Worm (Caenorhabditis elegans) whole organism, L1 larva: Measurements from ENCODE around the gene math-39.

Source experiments
- C04F5.9 ChIP-seq: sonication (generic microtip); optimal IDR thresholded peaks from 2 replicates; lab custom pipeline; 2016; ENCODE audit warnings: missing genetic modification characterization, missing compliant biosample characterization
- C34B4.2 ChIP-seq: sonication (generic microtip); optimal IDR thresholded peaks from 2 replicates; lab custom pipeline; 2017; ENCODE audit warnings: mild to moderate bottlenecking, missing genetic modification characterization, missing compliant biosample characterization
- Y116A8C.19 ChIP-seq: sonication (generic microtip); optimal IDR thresholded peaks from 2 replicates; lab custom pipeline; 2016; ENCODE audit warnings: missing compliant biosample characterization, missing genetic modification characterization, borderline replicate concordance
- aha-1 ChIP-seq: fragments of 150-350 bp; optimal IDR thresholded peaks from 2 replicates; lab custom pipeline; 2014; ENCODE audit warnings: missing biosample characterization, missing genetic modification characterization
- alr-1 ChIP-seq: fragments of 200-800 bp; sonication (Bioruptor generic); optimal IDR thresholded peaks from 2 replicates; lab custom pipeline; 2018; ENCODE audit warnings: borderline replicate concordance, mild to moderate bottlenecking, missing genetic modification characterization, missing compliant biosample characterization
- aly-2 ChIP-seq: fragments of 150-350 bp; optimal IDR thresholded peaks from 2 replicates; lab custom pipeline; 2014; ENCODE audit warnings: missing biosample characterization, missing genetic modification characterization
- ceh-63 ChIP-seq: fragments of 200-800 bp; sonication (Bioruptor generic); optimal IDR thresholded peaks from 2 replicates; lab custom pipeline; 2018; ENCODE audit warnings: mild to moderate bottlenecking, missing genetic modification characterization, missing compliant biosample characterization
- ceh-8 ChIP-seq: fragments of 200-800 bp; sonication (Bioruptor generic); optimal IDR thresholded peaks from 2 replicates; lab custom pipeline; 2018; ENCODE audit warnings: mild to moderate bottlenecking, missing genetic modification characterization, moderate library complexity, missing compliant biosample characterization
- ces-1 ChIP-seq: fragments of 150-350 bp; optimal IDR thresholded peaks from 2 replicates; lab custom pipeline; 2014; ENCODE audit warnings: missing biosample characterization, missing genetic modification reagents, missing genetic modification characterization
- efl-3 ChIP-seq: fragments of 200-800 bp; sonication (Bioruptor generic); optimal IDR thresholded peaks from 2 replicates; lab custom pipeline; 2018; ENCODE audit warnings: mild to moderate bottlenecking, missing genetic modification characterization, missing compliant biosample characterization
- egl-27 ChIP-seq, 2 experiments: fragments of 150-350 bp in 1 of 2; sonication (generic microtip); optimal IDR thresholded peaks; 3 replicates each; lab custom pipeline; 2017 to 2018; ENCODE audit warnings: missing biosample characterization in 2 of 2, missing genetic modification characterization in 2 of 2, missing genetic modification reagents in 2 of 2
- elt-2 ChIP-seq: sonication (generic microtip); optimal IDR thresholded peaks from 2 replicates; lab custom pipeline; 2016; ENCODE audit warnings: missing genetic modification characterization, mild to moderate bottlenecking, inconsistent platforms, missing compliant biosample characterization, missing genetic modification reagents
- elt-3 ChIP-seq, 6 experiments: fragments of 150-350 bp in 1 of 6; sonication (generic microtip); optimal IDR thresholded peaks; 2 replicates each; lab custom pipeline; 2017 to 2018; ENCODE audit warnings: missing biosample characterization in 6 of 6, missing genetic modification characterization in 6 of 6, inconsistent platforms in 1 of 6
- ets-5 ChIP-seq: fragments of 200-800 bp; sonication (Bioruptor generic); IDR thresholded peaks from 2 replicates; pipeline ENCODE4 v1.3.6; 2022; ENCODE audit warnings: missing genetic modification characterization, missing compliant biosample characterization
- fkh-10 ChIP-seq: sonication (generic microtip); optimal IDR thresholded peaks from 2 replicates; lab custom pipeline; 2017; ENCODE audit warnings: missing biosample characterization, missing genetic modification reagents, missing genetic modification characterization
- lin-39 ChIP-seq: fragments of 150-350 bp; optimal IDR thresholded peaks from 2 replicates; lab custom pipeline; 2014; ENCODE audit warnings: missing biosample characterization, missing genetic modification reagents, missing genetic modification characterization
- lir-3 ChIP-seq: sonication (generic microtip); optimal IDR thresholded peaks from 2 replicates; lab custom pipeline; 2016; ENCODE audit warnings: mild to moderate bottlenecking, missing genetic modification characterization, moderate library complexity, missing compliant biosample characterization; ENCODE audit not compliant: poor library complexity
- mab-9 ChIP-seq: fragments of 200-800 bp; sonication (Bioruptor generic); IDR thresholded peaks from 2 replicates; pipeline ENCODE4 v1.3.6; 2022; ENCODE audit warnings: missing genetic modification reagents, missing genetic modification characterization, missing compliant biosample characterization
- mdl-1 ChIP-seq, 2 experiments: fragments of 150-350 bp; optimal IDR thresholded peaks; 2 replicates each; lab custom pipeline; 2014 to 2017; ENCODE audit warnings: missing biosample characterization in 2 of 2, missing genetic modification characterization in 2 of 2, inconsistent platforms in 1 of 2
- nhr-12 ChIP-seq: sonication (generic microtip); optimal IDR thresholded peaks from 2 replicates; lab custom pipeline; 2017; ENCODE audit warnings: missing biosample characterization, missing genetic modification characterization
- nhr-19 ChIP-seq: fragments of 200-800 bp; sonication (Bioruptor generic); conservative IDR thresholded peaks from 2 replicates; pipeline ENCODE4 v1.3.6; 2022; ENCODE audit warnings: missing genetic modification characterization, missing compliant biosample characterization
- nhr-237 ChIP-seq: fragments of 150-350 bp; optimal IDR thresholded peaks from 2 replicates; lab custom pipeline; 2014; ENCODE audit warnings: missing biosample characterization, missing genetic modification characterization
- nhr-28 ChIP-seq: fragments of 150-350 bp; optimal IDR thresholded peaks from 2 replicates; lab custom pipeline; 2014; ENCODE audit warnings: missing biosample characterization, missing genetic modification characterization
- nhr-47 ChIP-seq: sonication (generic microtip); optimal IDR thresholded peaks from 2 replicates; lab custom pipeline; 2016; ENCODE audit warnings: mild to moderate bottlenecking, missing genetic modification characterization, moderate library complexity, missing compliant biosample characterization
- nhr-76 ChIP-seq: sonication (generic microtip); optimal IDR thresholded peaks from 2 replicates; lab custom pipeline; 2017; ENCODE audit warnings: missing biosample characterization, missing genetic modification characterization
- nhr-77 ChIP-seq: fragments of 150-350 bp; optimal IDR thresholded peaks from 2 replicates; lab custom pipeline; 2014; ENCODE audit warnings: missing biosample characterization, missing genetic modification characterization
- nhr-90 ChIP-seq: sonication (generic microtip); optimal IDR thresholded peaks from 2 replicates; lab custom pipeline; 2016; ENCODE audit warnings: mild to moderate bottlenecking, missing genetic modification characterization, missing compliant biosample characterization; ENCODE audit not compliant: poor library complexity
- rnt-1 ChIP-seq: sonication (generic microtip); optimal IDR thresholded peaks from 2 replicates; lab custom pipeline; 2016; ENCODE audit warnings: mild to moderate bottlenecking, missing genetic modification characterization, moderate library complexity, missing compliant biosample characterization
- snpc-4 ChIP-seq: fragments of 150-350 bp; optimal IDR thresholded peaks from 2 replicates; lab custom pipeline; 2014; ENCODE audit warnings: missing biosample characterization, missing genetic modification characterization
- sox-4 ChIP-seq: sonication (generic microtip); optimal IDR thresholded peaks from 2 replicates; lab custom pipeline; 2016; ENCODE audit warnings: missing genetic modification characterization, missing compliant biosample characterization
- sptf-1 ChIP-seq: fragments of 150-350 bp; optimal IDR thresholded peaks from 2 replicates; lab custom pipeline; 2014; ENCODE audit warnings: missing biosample characterization, missing genetic modification characterization
- swsn-7 ChIP-seq: sonication (generic microtip); optimal IDR thresholded peaks from 2 replicates; lab custom pipeline; 2016; ENCODE audit warnings: missing genetic modification characterization, missing compliant biosample characterization
- tbx-2 ChIP-seq: sonication (generic microtip); optimal IDR thresholded peaks from 2 replicates; lab custom pipeline; 2016; ENCODE audit warnings: missing genetic modification characterization, missing compliant biosample characterization
- tlp-1 ChIP-seq: fragments of 150-350 bp; optimal IDR thresholded peaks from 2 replicates; lab custom pipeline; 2014; ENCODE audit warnings: missing biosample characterization, missing genetic modification characterization
- unc-130 ChIP-seq: fragments of 150-350 bp; optimal IDR thresholded peaks from 2 replicates; lab custom pipeline; 2017; ENCODE audit warnings: missing biosample characterization, missing genetic modification characterization, inconsistent platforms
- unc-62 ChIP-seq: fragments of 150-350 bp; optimal IDR thresholded peaks from 2 replicates; lab custom pipeline; 2014; ENCODE audit warnings: missing biosample characterization, missing genetic modification reagents, missing genetic modification characterization
- unc-86 ChIP-seq: sonication (generic microtip); optimal IDR thresholded peaks from 2 replicates; lab custom pipeline; 2016; ENCODE audit warnings: missing genetic modification characterization, missing compliant biosample characterization
- unc-98 ChIP-seq: fragments of 200-800 bp; sonication (Bioruptor generic); IDR thresholded peaks from 2 replicates; pipeline ENCODE4 v1.3.6; 2022; ENCODE audit warnings: missing genetic modification characterization, missing compliant biosample characterization
- vab-15 ChIP-seq: sonication (generic microtip); optimal IDR thresholded peaks from 2 replicates; lab custom pipeline; 2017; ENCODE audit warnings: missing genotype, mild to moderate bottlenecking, missing genetic modification characterization, missing compliant biosample characterization
- xbp-1 ChIP-seq: sonication (generic microtip); optimal IDR thresholded peaks from 2 replicates; lab custom pipeline; 2016; ENCODE audit warnings: missing genetic modification characterization, missing compliant biosample characterization
- zag-1 ChIP-seq: fragments of 150-350 bp; optimal IDR thresholded peaks from 2 replicates; lab custom pipeline; 2014; ENCODE audit warnings: missing biosample characterization, missing genetic modification characterization
- ztf-4 ChIP-seq: fragments of 150-350 bp; optimal IDR thresholded peaks from 2 replicates; lab custom pipeline; 2014; ENCODE audit warnings: missing biosample characterization, missing genetic modification characterization

The math-39 gene

ce11 chrII:1819944-1820570, 12.1 kb upstream of the math-39 start, which contains the start of gene fbxc-19 (continued):
- TF ChIP-seq unc-130 (tag; lab: Kevin White, UChicago) (no peak), vab-15 (no peak), aha-1 (tag; lab: Kevin White, UChicago) (no peak), C34B4.2 (tag; lab: Kevin White, UChicago) (no peak), mab-9 (GFP tag; lab: Robert Waterston, UW) (no peak), elt-2 (tag; lab: Kevin White, UChicago) (peak; percentile 100), nhr-12 (tag; lab: Kevin White, UChicago) (no peak), unc-98 (GFP tag; lab: Robert Waterston, UW) (no peak), lir-3 (tag; lab: Kevin White, UChicago) (peak; percentile 38), xbp-1 (tag; lab: Kevin White, UChicago) (peak; percentile 3), C04F5.9 (tag; lab: Kevin White, UChicago) (no peak), aly-2 (tag; lab: Kevin White, UChicago) (no peak), nhr-77 (tag; lab: Kevin White, UChicago) (peak; percentile 38), ceh-63 (no peak), fkh-10 (no peak), rnt-1 (peak; percentile 58), efl-3 (GFP tag; lab: Kevin White, UChicago) (no peak), nhr-90 (tag; lab: Kevin White, UChicago) (peak; percentile 53), sox-4 (tag; lab: Kevin White, UChicago) (no peak), tlp-1 (tag; lab: Kevin White, UChicago) (peak; percentile 81), nhr-19 (GFP tag; lab: Robert Waterston, UW) (peak; percentile 37), nhr-28 (tag; lab: Kevin White, UChicago) (no peak), ets-5 (no peak), swsn-7 (tag; lab: Kevin White, UChicago) (peak; percentile 34), nhr-237 (tag; lab: Kevin White, UChicago) (peak; percentile 64), ztf-4 (no peak), tbx-2 (peak; percentile 34), zag-1 (tag; lab: Kevin White, UChicago) (no peak), lin-39 (no peak), unc-62 (no peak), ces-1 (no peak), alr-1 (tag; lab: Kevin White, UChicago) (no peak), ceh-8 (GFP tag; lab: Kevin White, UChicago) (no peak)

ce11 chrII:1820774-1821173, 11.4 kb upstream of the math-39 start, which contains the start of gene fbxa-3:
Gene fbxa-3 (minus strand): TSS chrII:1820874.
- TF ChIP-seq mdl-1 (tag; optimal IDR thresholded peaks at IDR 0.05; lab: Kevin White, UChicago): no peak
- TF ChIP-seq egl-27 (tag; optimal IDR thresholded peaks at IDR 0.05; lab: Kevin White, UChicago): no peak
- TF ChIP-seq snpc-4: no peak
- no peak for TF ChIP-seq vab-15
- TF ChIP-seq elt-3 (tag; optimal IDR thresholded peaks at IDR 0.05; lab: Kevin White, UChicago): no peak
- no peak for TF ChIP-seq unc-86 (tag; lab: Kevin White, UChicago)
- no peak for TF ChIP-seq nhr-47 (tag; lab: Kevin White, UChicago)
- no peak for TF ChIP-seq unc-62
- no peak for TF ChIP-seq xbp-1 (tag; lab: Kevin White, UChicago)
- TF ChIP-seq aly-2 (tag; lab: Kevin White, UChicago): no peak
- no peak for TF ChIP-seq sptf-1
- no peak for TF ChIP-seq elt-2 (tag; lab: Kevin White, UChicago)
- no peak for TF ChIP-seq nhr-76 (tag; lab: Kevin White, UChicago)
- no peak for TF ChIP-seq rnt-1
- no peak for TF ChIP-seq Y116A8C.19
- no peak for TF ChIP-seq C04F5.9 (tag; lab: Kevin White, UChicago)
